Worm (Caenorhabditis elegans): ENCODE data around the gene syx-18.

DNA sequence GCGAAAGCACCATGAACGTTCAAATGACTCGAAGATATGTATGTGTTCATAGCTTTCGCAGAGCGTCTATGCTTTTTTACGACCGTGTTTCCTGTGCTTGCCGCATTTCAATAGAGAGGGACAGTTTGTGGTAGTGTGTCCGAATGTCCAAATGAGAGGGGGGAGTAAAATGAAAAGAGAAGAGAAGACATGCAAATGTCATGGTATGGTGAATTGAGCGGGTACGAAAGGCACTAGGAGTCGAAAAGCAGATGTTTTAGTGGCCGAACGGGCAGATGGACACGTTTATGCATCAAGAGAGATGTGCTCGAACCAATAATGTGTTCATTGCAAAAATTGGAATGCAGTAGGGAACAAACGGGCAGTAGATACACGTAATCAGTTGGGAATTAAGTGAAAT lies 30.2 kb upstream of the syx-18 start:
- TF ChIP-seq him-1 (tag; optimal IDR thresholded peaks at IDR 0.05), result no peak
- TF ChIP-seq dao-5 (tag; optimal IDR thresholded peaks at IDR 0.05), result no peak

Measured in whole organism, L4/young adult.